Worm (Caenorhabditis elegans) whole organism, L1 larva: ENCODE data around the gene Y53F4B.7.
A peak's percentile ranks its signal among the peaks of the same experiment; 100 is the strongest.

Experiments
- ceh-8 ChIP-seq: fragments of 200-800 bp; sonication (Bioruptor generic); optimal IDR thresholded peaks from 2 replicates; lab custom pipeline; 2018; ENCODE audit warnings: mild to moderate bottlenecking, missing genetic modification characterization, moderate library complexity, missing compliant biosample characterization
- ceh-82 ChIP-seq, 3 experiments: fragments of 150-350 bp in 1 of 3; sonication (generic microtip) in 2 of 3; optimal IDR thresholded peaks; 2 replicates each; lab custom pipeline; 2014 to 2017; ENCODE audit warnings: missing biosample characterization in 3 of 3, missing genetic modification characterization in 3 of 3
- ces-1 ChIP-seq: fragments of 150-350 bp; optimal IDR thresholded peaks from 2 replicates; lab custom pipeline; 2014; ENCODE audit warnings: missing biosample characterization, missing genetic modification reagents, missing genetic modification characterization
- fkh-10 ChIP-seq: sonication (generic microtip); optimal IDR thresholded peaks from 2 replicates; lab custom pipeline; 2017; ENCODE audit warnings: missing biosample characterization, missing genetic modification reagents, missing genetic modification characterization
- hpl-2 ChIP-seq: fragments of 150-350 bp; optimal IDR thresholded peaks from 2 replicates; lab custom pipeline; 2014; ENCODE audit warnings: missing biosample characterization, missing genetic modification reagents, missing genetic modification characterization
- jun-1 ChIP-seq: fragments of 150-350 bp; optimal IDR thresholded peaks from 2 replicates; lab custom pipeline; 2014; ENCODE audit warnings: missing biosample characterization, missing genetic modification reagents, missing genetic modification characterization
- lin-39 ChIP-seq: fragments of 150-350 bp; optimal IDR thresholded peaks from 2 replicates; lab custom pipeline; 2014; ENCODE audit warnings: missing biosample characterization, missing genetic modification reagents, missing genetic modification characterization
- nhr-11 ChIP-seq: fragments of 150-350 bp; optimal IDR thresholded peaks from 2 replicates; lab custom pipeline; 2014; ENCODE audit warnings: missing biosample characterization, missing genetic modification characterization
- nhr-20 ChIP-seq: sonication (generic microtip); optimal IDR thresholded peaks from 2 replicates; lab custom pipeline; 2016; ENCODE audit warnings: mild to moderate bottlenecking, missing genetic modification characterization, missing compliant biosample characterization
- nhr-28 ChIP-seq: fragments of 150-350 bp; optimal IDR thresholded peaks from 2 replicates; lab custom pipeline; 2014; ENCODE audit warnings: missing biosample characterization, missing genetic modification characterization
- nhr-76 ChIP-seq: sonication (generic microtip); optimal IDR thresholded peaks from 2 replicates; lab custom pipeline; 2017; ENCODE audit warnings: missing biosample characterization, missing genetic modification characterization
- zag-1 ChIP-seq: fragments of 150-350 bp; optimal IDR thresholded peaks from 2 replicates; lab custom pipeline; 2014; ENCODE audit warnings: missing biosample characterization, missing genetic modification characterization
- ztf-11 ChIP-seq, 2 experiments: sonication (generic microtip); optimal IDR thresholded peaks; 2 replicates each; lab custom pipeline; 2016 to 2017; ENCODE audit warnings: missing genetic modification characterization in 2 of 2, missing biosample characterization in 1 of 2, missing compliant biosample characterization in 1 of 2

- TF ChIP-seq ces-1 (GFP tag; lab: Kevin White, UChicago), result no peak
- no peak for TF ChIP-seq ceh-8 (GFP tag; lab: Kevin White, UChicago)
- no peak for TF ChIP-seq nhr-11
- no peak for TF ChIP-seq zag-1 (tag; lab: Kevin White, UChicago)
- no peak for TF ChIP-seq nhr-76 (tag; lab: Kevin White, UChicago)
- no peak for TF ChIP-seq lin-39 (tag; lab: Kevin White, UChicago)
- no peak for TF ChIP-seq hpl-2 (GFP tag; lab: Kevin White, UChicago)
- TF ChIP-seq ceh-82 (tag; optimal IDR thresholded peaks at IDR 0.05; lab: Kevin White, UChicago), result peak; percentile 49 to 54 (median 51)
- no peak for TF ChIP-seq fkh-10 (GFP tag; lab: Kevin White, UChicago)
- TF ChIP-seq nhr-28, result no peak
- no peak for TF ChIP-seq ztf-11 (tag; optimal IDR thresholded peaks at IDR 0.05; lab: Kevin White, UChicago)
- TF ChIP-seq jun-1 (tag; lab: Kevin White, UChicago), result no peak
- TF ChIP-seq nhr-20 (tag; lab: Kevin White, UChicago), result peak; percentile 63
Measured at ce11 chrII:14969320-14969950, 23.3 kb upstream of the Y53F4B.7 start, which contains the start of the genes pole-4, nsun-5 and metl-2.
